Worm (Caenorhabditis elegans): ENCODE measurements around the gene col-164.

The col-164 gene

DNA sequence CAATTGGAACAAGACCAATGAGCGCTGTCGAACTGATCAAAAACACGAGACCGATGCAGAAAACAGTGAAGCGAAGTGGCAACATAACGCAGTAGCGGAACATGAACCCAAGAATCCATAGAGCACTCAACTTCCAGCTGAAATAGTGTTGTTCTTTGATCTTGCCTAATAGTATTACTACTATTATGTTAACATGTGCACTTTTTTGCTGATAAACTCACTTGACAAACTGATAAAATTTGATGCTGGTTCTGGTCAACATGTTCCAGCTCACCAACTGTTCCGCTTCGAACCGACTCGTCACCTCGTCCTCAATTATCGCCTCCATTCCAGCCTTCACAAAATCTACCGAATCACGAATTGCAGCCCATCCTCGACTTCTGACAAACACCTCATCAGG lies 25.0 kb upstream of the col-164 start:
- TF ChIP-seq cnd-1 (tag; optimal IDR thresholded peaks at IDR 0.05): no peak
- no peak for TF ChIP-seq ham-2 (GFP tag; optimal IDR thresholded peaks at IDR 0.05)
- no peak for TF ChIP-seq nhr-2 (tag; optimal IDR thresholded peaks at IDR 0.05)
- no peak for TF ChIP-seq tbx-8 (GFP tag; optimal IDR thresholded peaks at IDR 0.05)
- TF ChIP-seq sptf-1 (tag; optimal IDR thresholded peaks at IDR 0.05): no peak
- no peak for TF ChIP-seq nhr-76 (tag; optimal IDR thresholded peaks at IDR 0.05)
- TF ChIP-seq nhr-237 (tag; optimal IDR thresholded peaks at IDR 0.05): no peak
- no peak for TF ChIP-seq ceh-83 (GFP tag; optimal IDR thresholded peaks at IDR 0.05)
- TF ChIP-seq elt-1 (tag; optimal IDR thresholded peaks at IDR 0.05; ENCODE audit: borderline replicate concordance, insufficient read depth): no peak
- TF ChIP-seq bed-3 (GFP tag; optimal IDR thresholded peaks at IDR 0.05): no peak

ce11 chrX:2070418-2070996 lies 22.8 kb upstream of the col-164 start, which contains the start of gene acl-4:
Gene acl-4, minus strand, starts transcription at chrX:2070444.
- TF ChIP-seq nhr-12 (tag; optimal IDR thresholded peaks at IDR 0.05): no peak
- no peak for TF ChIP-seq nhr-2 (tag; optimal IDR thresholded peaks at IDR 0.05)
- no peak for TF ChIP-seq blmp-1 (tag; optimal IDR thresholded peaks at IDR 0.05)
- TF ChIP-seq nhr-76 (tag; optimal IDR thresholded peaks at IDR 0.05): no peak

- TF ChIP-seq drap-1 (GFP tag; optimal IDR thresholded peaks at IDR 0.05) (peak; percentile 5), lin-32 (GFP tag; optimal IDR thresholded peaks at IDR 0.05) (peak; percentile 62), cnd-1 (tag; optimal IDR thresholded peaks at IDR 0.05) (peak; percentile 80), tbx-8 (GFP tag; optimal IDR thresholded peaks at IDR 0.05) (no peak), lin-13 (tag; optimal IDR thresholded peaks at IDR 0.05) (peak; percentile 78), M03D4.4 (tag; optimal IDR thresholded peaks at IDR 0.05) (peak; percentile 26), unc-39 (tag; optimal IDR thresholded peaks at IDR 0.05) (peak; percentile 0), nhr-2 (tag; optimal IDR thresholded peaks at IDR 0.05) (peak; percentile 92), hlh-1 (tag; optimal IDR thresholded peaks at IDR 0.05) (peak; percentile 82), mls-2 (tag; optimal IDR thresholded peaks at IDR 0.05) (peak; percentile 31), blmp-1 (tag; optimal IDR thresholded peaks at IDR 0.05) (no peak), mep-1 (tag; optimal IDR thresholded peaks at IDR 0.05) (peak; percentile 49), nhr-76 (tag; optimal IDR thresholded peaks at IDR 0.05) (no peak), ces-1 (GFP tag; optimal IDR thresholded peaks at IDR 0.05) (peak; percentile 34)
Observed at ce11 chrX:2071392-2072001, 21.8 kb upstream of the col-164 start.

- no peak for TF ChIP-seq nhr-12 (tag; optimal IDR thresholded peaks at IDR 0.05)
- no peak for TF ChIP-seq mab-5 (tag; optimal IDR thresholded peaks at IDR 0.05)
- TF ChIP-seq ceh-83 (GFP tag; optimal IDR thresholded peaks at IDR 0.05): no peak
- no peak for TF ChIP-seq unc-120 (tag; optimal IDR thresholded peaks at IDR 0.05; ENCODE audit: poor library complexity, severe bottlenecking)
- TF ChIP-seq pha-4 (tag; optimal IDR thresholded peaks at IDR 0.05): no peak
- TF ChIP-seq snpc-4 (tag; optimal IDR thresholded peaks at IDR 0.05): no peak
- TF ChIP-seq unc-39 (tag; optimal IDR thresholded peaks at IDR 0.05): no peak
- TF ChIP-seq sem-2 (GFP tag; optimal IDR thresholded peaks at IDR 0.05): no peak
- no peak for TF ChIP-seq nhr-2 (tag; optimal IDR thresholded peaks at IDR 0.05)
- no peak for TF ChIP-seq ces-1 (GFP tag; optimal IDR thresholded peaks at IDR 0.05)
- TF ChIP-seq ceh-43 (GFP tag; optimal IDR thresholded peaks at IDR 0.05): no peak
- no peak for TF ChIP-seq elt-3 (tag; optimal IDR thresholded peaks at IDR 0.05)
- TF ChIP-seq lin-13 (tag; optimal IDR thresholded peaks at IDR 0.05): no peak
Observed at ce11 chrX:2074055-2074454, 19.2 kb upstream of the col-164 start, which contains the start of gene txdc-12.2. Gene txdc-12.2, plus strand, starts transcription at chrX:2074450.

DNA sequence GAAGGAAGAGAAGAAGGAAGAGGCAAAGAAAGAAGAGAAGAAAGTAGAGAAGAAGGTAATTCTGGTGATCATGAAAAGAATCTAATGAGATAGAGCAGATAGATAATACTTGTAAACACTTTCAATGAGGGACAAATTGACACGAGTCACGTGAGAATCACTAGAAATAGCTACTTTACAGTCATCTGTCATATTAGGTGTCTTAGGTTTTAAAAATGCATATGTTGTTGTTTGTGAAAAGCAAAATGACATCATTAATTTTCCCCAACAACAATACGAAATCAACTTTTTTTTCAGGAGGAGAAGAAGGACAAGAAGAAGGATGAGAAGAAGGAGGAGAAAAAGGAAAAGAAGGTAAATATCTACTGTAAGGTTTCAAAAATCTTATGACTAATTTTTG lies 18.1 kb upstream of the col-164 start:
- TF ChIP-seq mab-5 (tag; optimal IDR thresholded peaks at IDR 0.05) (no peak), lsy-2 (tag; optimal IDR thresholded peaks at IDR 0.05) (no peak), mls-2 (tag; optimal IDR thresholded peaks at IDR 0.05) (no peak), unc-62 (GFP tag; optimal IDR thresholded peaks at IDR 0.05) (no peak), zip-8 (tag; optimal IDR thresholded peaks at IDR 0.05) (no peak), pha-4 (tag; optimal IDR thresholded peaks at IDR 0.05) (no peak), tbx-8 (GFP tag; optimal IDR thresholded peaks at IDR 0.05) (no peak), ceh-83 (GFP tag; optimal IDR thresholded peaks at IDR 0.05) (no peak), unc-120 (tag; optimal IDR thresholded peaks at IDR 0.05; ENCODE audit: poor library complexity, severe bottlenecking) (no peak), cnd-1 (tag; optimal IDR thresholded peaks at IDR 0.05) (no peak), ceh-39 (tag; optimal IDR thresholded peaks at IDR 0.05) (no peak), drap-1 (GFP tag; optimal IDR thresholded peaks at IDR 0.05) (no peak), elt-3 (tag; optimal IDR thresholded peaks at IDR 0.05) (no peak), flh-1 (GFP tag; optimal IDR thresholded peaks at IDR 0.05) (no peak), nhr-12 (tag; optimal IDR thresholded peaks at IDR 0.05) (no peak), lin-13 (tag; optimal IDR thresholded peaks at IDR 0.05) (no peak), M03D4.4 (tag; optimal IDR thresholded peaks at IDR 0.05) (no peak), snpc-4 (tag; optimal IDR thresholded peaks at IDR 0.05) (no peak), elt-1 (tag; optimal IDR thresholded peaks at IDR 0.05; ENCODE audit: borderline replicate concordance, insufficient read depth) (no peak)

Data from whole organism, mixed stage, embryonic.